Fruit fly (Drosophila melanogaster) whole organism, adult: ENCODE measurements around the gene CG43249.

Experiments used
- CG11617 ChIP-seq: fragments of 200-800 bp; sonication (Bioruptor generic); optimal IDR thresholded peaks from 2 replicates; lab custom pipeline; 2017; ENCODE audit warnings: mild to moderate bottlenecking, missing biosample characterization, missing genetic modification reagents, missing genetic modification characterization
- CG12768 ChIP-seq: fragments of 200-800 bp; sonication (Bioruptor generic); optimal IDR thresholded peaks from 2 replicates; lab custom pipeline; 2017; ENCODE audit warnings: missing biosample characterization, missing genetic modification characterization, mild to moderate bottlenecking, moderate library complexity, missing genetic modification reagents
- CG14711 ChIP-seq: fragments of 200-800 bp; sonication (Bioruptor generic); optimal IDR thresholded peaks from 2 replicates; lab custom pipeline; 2018; ENCODE audit warnings: missing biosample characterization, mild to moderate bottlenecking, missing genetic modification characterization, moderate library complexity
- CG1620 ChIP-seq: fragments of 200-800 bp; sonication (Bioruptor generic); optimal IDR thresholded peaks from 2 replicates; lab custom pipeline; 2016; ENCODE audit warnings: missing biosample characterization, missing genetic modification characterization
- CG33017 ChIP-seq: fragments of 200-800 bp; sonication (Bioruptor generic); optimal IDR thresholded peaks from 2 replicates; lab custom pipeline; 2018; ENCODE audit warnings: missing biosample characterization, mild to moderate bottlenecking, missing genetic modification characterization, moderate library complexity
- CG5204 ChIP-seq: fragments of 200-800 bp; sonication (Bioruptor generic); optimal IDR thresholded peaks from 2 replicates; lab custom pipeline; 2016; ENCODE audit warnings: missing biosample characterization, missing genetic modification characterization
- CG7045 ChIP-seq: fragments of 200-800 bp; sonication (Bioruptor generic); optimal IDR thresholded peaks from 2 replicates; lab custom pipeline; 2017; ENCODE audit warnings: missing biosample characterization, mild to moderate bottlenecking, missing genetic modification characterization
- CG7101 ChIP-seq: fragments of 200-800 bp; sonication (Bioruptor generic); optimal IDR thresholded peaks from 2 replicates; lab custom pipeline; 2018; ENCODE audit warnings: missing biosample characterization, mild to moderate bottlenecking, missing genetic modification characterization, moderate library complexity
- Clk ChIP-seq: fragments of 200-800 bp; sonication (Bioruptor generic); optimal IDR thresholded peaks from 2 replicates; lab custom pipeline; 2017; ENCODE audit warnings: missing biosample characterization, missing genetic modification characterization
- Crg-1 ChIP-seq: fragments of 200-800 bp; sonication (Bioruptor generic); optimal IDR thresholded peaks from 2 replicates; lab custom pipeline; 2016; ENCODE audit warnings: missing biosample characterization, missing genetic modification characterization
- Hr96 ChIP-seq: fragments of 200-800 bp; sonication (Bioruptor generic); optimal IDR thresholded peaks from 2 replicates; lab custom pipeline; 2016; ENCODE audit warnings: missing biosample characterization, missing genetic modification characterization
- Mnt ChIP-seq: fragments of 200-800 bp; sonication (Bioruptor generic); optimal IDR thresholded peaks from 2 replicates; lab custom pipeline; 2016; ENCODE audit warnings: missing biosample characterization, mild to moderate bottlenecking, missing genetic modification characterization
- bab1 ChIP-seq: fragments of 200-800 bp; sonication (Bioruptor generic); optimal IDR thresholded peaks from 3 replicates; lab custom pipeline; 2019; ENCODE audit warnings: missing biosample characterization, mild to moderate bottlenecking, missing genetic modification characterization, moderate library complexity
- cic ChIP-seq: fragments of 200-800 bp; sonication (Bioruptor generic); optimal IDR thresholded peaks from 2 replicates; lab custom pipeline; 2017; ENCODE audit warnings: missing biosample characterization, mild to moderate bottlenecking, missing genetic modification characterization, moderate library complexity
- cnc ChIP-seq, 2 experiments: fragments of >200 bp; optimal IDR thresholded peaks; 2 replicates each; lab custom pipeline; 2017
- kay ChIP-seq: fragments of 200-800 bp; sonication (Bioruptor generic); peaks from one replicate; lab custom pipeline; 2016; ENCODE audit warnings: missing biosample characterization, missing genetic modification characterization, borderline replicate concordance
- ovo ChIP-seq: fragments of 200-800 bp; sonication (Bioruptor generic); optimal IDR thresholded peaks from 2 replicates; lab custom pipeline; 2016; ENCODE audit warnings: missing biosample characterization, missing genetic modification characterization
- pad ChIP-seq: fragments of 200-800 bp; sonication (Bioruptor generic); optimal IDR thresholded peaks from 3 replicates; lab custom pipeline; 2017; ENCODE audit warnings: missing biosample characterization, missing genetic modification characterization, mild to moderate bottlenecking, moderate library complexity, missing genetic modification reagents
- tj ChIP-seq: fragments of 200-800 bp; sonication (Bioruptor generic); optimal IDR thresholded peaks from 3 replicates; lab custom pipeline; 2017; ENCODE audit warnings: missing biosample characterization, mild to moderate bottlenecking, missing genetic modification characterization, moderate library complexity
- toe ChIP-seq: fragments of 200-800 bp; sonication (Bioruptor generic); optimal IDR thresholded peaks from 2 replicates; lab custom pipeline; 2016; ENCODE audit warnings: missing biosample characterization, missing genetic modification characterization

The CG43249 gene

dm6 chr3L:16268106-16268733, 35.9 kb upstream of the CG43249 start, which contains the start of gene CG4950:
Gene CG4950, minus strand, starts transcription at chr3L:16268156.
- TF ChIP-seq cic (GFP tag; lab: Kevin White, UChicago), result no peak
- no peak for TF ChIP-seq Clk (GFP tag; lab: Kevin White, UChicago)
- no peak for TF ChIP-seq CG7101 (tag; lab: Kevin White, UChicago)
- no peak for TF ChIP-seq kay (GFP tag; lab: Kevin White, UChicago)
- no peak for TF ChIP-seq toe
- no peak for TF ChIP-seq CG7045 (GFP tag; lab: Kevin White, UChicago)
- TF ChIP-seq Crg-1 (GFP tag; lab: Kevin White, UChicago), result no peak
- no peak for TF ChIP-seq ovo (GFP tag; lab: Kevin White, UChicago)
- TF ChIP-seq pad, result no peak
- no peak for TF ChIP-seq CG33017
- no peak for TF ChIP-seq CG1620 (GFP tag; lab: Kevin White, UChicago)
- TF ChIP-seq cnc (optimal IDR thresholded peaks at IDR 0.05; lab: Kevin White, UChicago), result no peak
- TF ChIP-seq Hr96 (GFP tag; lab: Kevin White, UChicago), result no peak
- no peak for TF ChIP-seq bab1 (GFP tag; lab: Kevin White, UChicago)
- no peak for TF ChIP-seq CG5204

- TF ChIP-seq Hr96 (GFP tag; lab: Kevin White, UChicago), result no peak
Measured at dm6 chr3L:16269092-16269491, 35.0 kb upstream of the CG43249 start, which contains the start of gene CG13068. Gene CG13068, plus strand, starts transcription at chr3L:16269392.

dm6 chr3L:16270802-16271332, 33.2 kb upstream of the CG43249 start, which contains the start of the genes CG34248 and CG13067:
Gene CG34248, minus strand, starts transcription at chr3L:16270902.
Gene CG13067, plus strand, starts transcription at chr3L:16271282.
- TF ChIP-seq toe, result no peak
- no peak for TF ChIP-seq Crg-1 (GFP tag; lab: Kevin White, UChicago)
- TF ChIP-seq CG7101 (tag; lab: Kevin White, UChicago), result no peak
- TF ChIP-seq Mnt (GFP tag; lab: Kevin White, UChicago), result no peak
- TF ChIP-seq CG5204, result no peak
- TF ChIP-seq Hr96 (GFP tag; lab: Kevin White, UChicago), result no peak
- no peak for TF ChIP-seq CG33017
- no peak for TF ChIP-seq CG7045 (GFP tag; lab: Kevin White, UChicago)
- TF ChIP-seq Clk (GFP tag; lab: Kevin White, UChicago), result no peak
- no peak for TF ChIP-seq kay (GFP tag; lab: Kevin White, UChicago)
- TF ChIP-seq CG14711 (tag; lab: Kevin White, UChicago), result no peak
- TF ChIP-seq ovo (GFP tag; lab: Kevin White, UChicago), result no peak
- no peak for TF ChIP-seq CG1620 (GFP tag; lab: Kevin White, UChicago)
- TF ChIP-seq bab1 (GFP tag; lab: Kevin White, UChicago), result no peak

- TF ChIP-seq pad, result no peak
- no peak for TF ChIP-seq CG14711 (tag; lab: Kevin White, UChicago)
- no peak for TF ChIP-seq CG11617 (GFP tag; lab: Kevin White, UChicago)
- no peak for TF ChIP-seq Clk (GFP tag; lab: Kevin White, UChicago)
- no peak for TF ChIP-seq ovo (GFP tag; lab: Kevin White, UChicago)
Measured at dm6 chr3L:16272338-16272959, 31.6 kb upstream of the CG43249 start, which contains the start of gene CG13066. Gene CG13066, plus strand, starts transcription at chr3L:16272909.

dm6 chr3L:16275391-16276017, 28.6 kb upstream of the CG43249 start:
- TF ChIP-seq CG14711 (tag; lab: Kevin White, UChicago) (no peak), bab1 (GFP tag; lab: Kevin White, UChicago) (no peak), toe (no peak), ovo (GFP tag; lab: Kevin White, UChicago) (no peak), CG33017 (no peak), tj (no peak), cic (GFP tag; lab: Kevin White, UChicago) (no peak), Hr96 (GFP tag; lab: Kevin White, UChicago) (no peak), Mnt (GFP tag; lab: Kevin White, UChicago) (no peak), CG12768 (GFP tag; lab: Kevin White, UChicago) (no peak), CG1620 (GFP tag; lab: Kevin White, UChicago) (no peak), CG7101 (tag; lab: Kevin White, UChicago) (no peak), CG5204 (no peak), pad (no peak)

- no peak for TF ChIP-seq Mnt (GFP tag; lab: Kevin White, UChicago)
- no peak for TF ChIP-seq Hr96 (GFP tag; lab: Kevin White, UChicago)
- TF ChIP-seq cic (GFP tag; lab: Kevin White, UChicago), result no peak
- no peak for TF ChIP-seq tj
- no peak for TF ChIP-seq cnc (optimal IDR thresholded peaks at IDR 0.05; lab: Kevin White, UChicago)
- no peak for TF ChIP-seq Clk (GFP tag; lab: Kevin White, UChicago)
- no peak for TF ChIP-seq pad
- TF ChIP-seq Crg-1 (GFP tag; lab: Kevin White, UChicago), result no peak
- no peak for TF ChIP-seq kay (GFP tag; lab: Kevin White, UChicago)
- no peak for TF ChIP-seq CG14711 (tag; lab: Kevin White, UChicago)
- TF ChIP-seq ovo (GFP tag; lab: Kevin White, UChicago), result no peak
- no peak for TF ChIP-seq CG11617 (GFP tag; lab: Kevin White, UChicago)
- no peak for TF ChIP-seq CG12768 (GFP tag; lab: Kevin White, UChicago)
- no peak for TF ChIP-seq bab1 (GFP tag; lab: Kevin White, UChicago)
- no peak for TF ChIP-seq CG7045 (GFP tag; lab: Kevin White, UChicago)
- no peak for TF ChIP-seq toe
Measured at dm6 chr3L:16277135-16277534, 26.9 kb upstream of the CG43249 start, which contains the start of gene CG13065. Gene CG13065, plus strand, starts transcription at chr3L:16277435.
